Worm (Caenorhabditis elegans) whole organism, mixed stage, embryonic: ENCODE data around the gene C18D11.10.

ENCODE experiments used
- M03D4.4 ChIP-seq: sonication (generic microtip); optimal IDR thresholded peaks from 2 replicates; lab custom pipeline; 2017; ENCODE audit warnings: mild to moderate bottlenecking, missing genetic modification characterization, missing compliant biosample characterization
- bed-3 ChIP-seq: fragments of 200-800 bp; sonication (Bioruptor generic); optimal IDR thresholded peaks from 3 replicates; lab custom pipeline; 2018; ENCODE audit warnings: mild to moderate bottlenecking, missing genetic modification characterization, moderate library complexity, missing compliant biosample characterization
- blmp-1 ChIP-seq: fragments of 150-350 bp; optimal IDR thresholded peaks from 2 replicates; lab custom pipeline; 2014; ENCODE audit warnings: missing biosample characterization, missing genetic modification characterization
- ceh-39 ChIP-seq: fragments of 150-350 bp; optimal IDR thresholded peaks from 2 replicates; lab custom pipeline; 2014; ENCODE audit warnings: missing biosample characterization, missing genetic modification characterization
- ceh-43 ChIP-seq: fragments of 200-800 bp; sonication (Bioruptor generic); optimal IDR thresholded peaks from 2 replicates; lab custom pipeline; 2018; ENCODE audit warnings: mild to moderate bottlenecking, missing genetic modification characterization, moderate library complexity, missing compliant biosample characterization
- ceh-83 ChIP-seq: fragments of 200-800 bp; sonication (Bioruptor generic); optimal IDR thresholded peaks from 2 replicates; lab custom pipeline; 2018; ENCODE audit warnings: mild to moderate bottlenecking, missing genetic modification characterization, missing compliant biosample characterization
- ces-1 ChIP-seq: fragments of 150-350 bp; optimal IDR thresholded peaks from 2 replicates; lab custom pipeline; 2014; ENCODE audit warnings: missing biosample characterization, missing genetic modification reagents, missing genetic modification characterization
- cnd-1 ChIP-seq: fragments of 200-800 bp; sonication (Bioruptor generic); optimal IDR thresholded peaks from 2 replicates; lab custom pipeline; 2018; ENCODE audit warnings: mild to moderate bottlenecking, missing genetic modification characterization, missing compliant biosample characterization
- drap-1 ChIP-seq: fragments of 200-800 bp; sonication (Bioruptor generic); optimal IDR thresholded peaks from 3 replicates; lab custom pipeline; 2018; ENCODE audit warnings: mild to moderate bottlenecking, missing genetic modification characterization, missing compliant biosample characterization
- elt-1 ChIP-seq: sonication (generic microtip); optimal IDR thresholded peaks from 2 replicates; lab custom pipeline; 2017; ENCODE audit warnings: missing genetic modification characterization, mild to moderate bottlenecking, missing compliant biosample characterization, antibody characterized with exemption, moderate library complexity, borderline replicate concordance; ENCODE audit not compliant: insufficient read depth
- elt-3 ChIP-seq: fragments of 150-350 bp; optimal IDR thresholded peaks from 2 replicates; lab custom pipeline; 2014; ENCODE audit warnings: missing biosample characterization, missing genetic modification characterization
- flh-1 ChIP-seq: fragments of 200-800 bp; sonication (Bioruptor generic); optimal IDR thresholded peaks from 2 replicates; lab custom pipeline; 2018; ENCODE audit warnings: mild to moderate bottlenecking, missing genetic modification characterization, moderate library complexity, missing compliant biosample characterization
- ham-2 ChIP-seq: fragments of 200-800 bp; sonication (Bioruptor generic); optimal IDR thresholded peaks from 2 replicates; lab custom pipeline; 2018; ENCODE audit warnings: mild to moderate bottlenecking, missing genetic modification characterization, missing compliant biosample characterization
- hlh-1 ChIP-seq: fragments of 150-350 bp; optimal IDR thresholded peaks from 2 replicates; lab custom pipeline; 2014; ENCODE audit warnings: missing biosample characterization, missing genetic modification reagents, missing genetic modification characterization
- lin-13 ChIP-seq: fragments of 150-350 bp; optimal IDR thresholded peaks from 2 replicates; lab custom pipeline; 2014; ENCODE audit warnings: missing biosample characterization, missing genetic modification characterization
- lin-32 ChIP-seq: fragments of 200-800 bp; sonication (Bioruptor generic); optimal IDR thresholded peaks from 2 replicates; lab custom pipeline; 2018; ENCODE audit warnings: mild to moderate bottlenecking, missing genetic modification characterization, missing compliant biosample characterization
- lsy-2 ChIP-seq: fragments of 150-350 bp; optimal IDR thresholded peaks from 2 replicates; lab custom pipeline; 2014; ENCODE audit warnings: missing biosample characterization, missing genetic modification characterization
- mab-5 ChIP-seq: fragments of 150-350 bp; optimal IDR thresholded peaks from 2 replicates; lab custom pipeline; 2014; ENCODE audit warnings: missing biosample characterization, missing genetic modification characterization
- mep-1 ChIP-seq: fragments of 150-350 bp; optimal IDR thresholded peaks from 2 replicates; lab custom pipeline; 2017; ENCODE audit warnings: missing biosample characterization, missing genetic modification reagents, missing genetic modification characterization, inconsistent platforms
- mls-2 ChIP-seq: sonication (generic microtip); optimal IDR thresholded peaks from 2 replicates; lab custom pipeline; 2016; ENCODE audit warnings: mild to moderate bottlenecking, missing genetic modification characterization, moderate library complexity, missing compliant biosample characterization
- nhr-12 ChIP-seq: fragments of 150-350 bp; optimal IDR thresholded peaks from 2 replicates; lab custom pipeline; 2014; ENCODE audit warnings: missing biosample characterization, missing genetic modification characterization
- nhr-2 ChIP-seq: fragments of 150-350 bp; optimal IDR thresholded peaks from 2 replicates; lab custom pipeline; 2014; ENCODE audit warnings: missing biosample characterization, missing genetic modification characterization
- nhr-237 ChIP-seq: fragments of 150-350 bp; optimal IDR thresholded peaks from 2 replicates; lab custom pipeline; 2014; ENCODE audit warnings: missing biosample characterization, missing genetic modification characterization
- nhr-28 ChIP-seq: fragments of 150-350 bp; optimal IDR thresholded peaks from 2 replicates; lab custom pipeline; 2014; ENCODE audit warnings: missing biosample characterization, missing genetic modification characterization
- nhr-76 ChIP-seq: sonication (generic microtip); optimal IDR thresholded peaks from 2 replicates; lab custom pipeline; 2017; ENCODE audit warnings: missing biosample characterization, missing genetic modification characterization
- pha-4 ChIP-seq: fragments of 150-350 bp; optimal IDR thresholded peaks from 2 replicates; lab custom pipeline; 2018; ENCODE audit warnings: missing biosample characterization, missing genetic modification reagents, missing genetic modification characterization
- sem-2 ChIP-seq: fragments of 200-800 bp; sonication (Bioruptor generic); optimal IDR thresholded peaks from 2 replicates; lab custom pipeline; 2018; ENCODE audit warnings: mild to moderate bottlenecking, missing genetic modification characterization, missing compliant biosample characterization
- snpc-4 ChIP-seq: fragments of 150-350 bp; optimal IDR thresholded peaks from 2 replicates; lab custom pipeline; 2014; ENCODE audit warnings: missing biosample characterization, missing genetic modification characterization
- sptf-1 ChIP-seq: sonication (generic microtip); optimal IDR thresholded peaks from 2 replicates; lab custom pipeline; 2017; ENCODE audit warnings: mild to moderate bottlenecking, missing genetic modification characterization, moderate library complexity, missing compliant biosample characterization
- tbx-8 ChIP-seq: fragments of 200-800 bp; sonication (Bioruptor generic); optimal IDR thresholded peaks from 2 replicates; lab custom pipeline; 2018; ENCODE audit warnings: mild to moderate bottlenecking, missing genetic modification characterization, moderate library complexity, missing compliant biosample characterization
- unc-120 ChIP-seq: sonication (generic microtip); optimal IDR thresholded peaks from 2 replicates; lab custom pipeline; 2017; ENCODE audit warnings: missing genetic modification characterization, missing compliant biosample characterization; ENCODE audit not compliant: poor library complexity, severe bottlenecking
- unc-39 ChIP-seq: fragments of 150-350 bp; optimal IDR thresholded peaks from 2 replicates; lab custom pipeline; 2014; ENCODE audit warnings: missing biosample characterization, missing genetic modification characterization
- unc-62 ChIP-seq: fragments of 150-350 bp; optimal IDR thresholded peaks from 2 replicates; lab custom pipeline; 2014; ENCODE audit warnings: missing biosample characterization, missing genetic modification reagents, missing genetic modification characterization
- zip-8 ChIP-seq: fragments of 150-350 bp; optimal IDR thresholded peaks from 2 replicates; lab custom pipeline; 2014; ENCODE audit warnings: missing biosample characterization, missing genetic modification characterization
- ztf-11 ChIP-seq: fragments of 150-350 bp; optimal IDR thresholded peaks from 2 replicates; lab custom pipeline; 2014; ENCODE audit warnings: missing biosample characterization, missing genetic modification characterization

The C18D11.10 gene

ce11 chrIII:11817865-11818264 is 10.3 kb downstream of the C18D11.10 start:
- TF ChIP-seq nhr-76 (tag; lab: Kevin White, UChicago) (no peak), nhr-2 (tag; lab: Kevin White, UChicago) (no peak), nhr-237 (tag; lab: Kevin White, UChicago) (no peak), lsy-2 (tag; lab: Kevin White, UChicago) (no peak), ztf-11 (tag; lab: Kevin White, UChicago) (no peak)
- TF ChIP-seq, all 35 proteins: peak for 0

- no peak for TF ChIP-seq ces-1 (GFP tag; lab: Kevin White, UChicago)
- no peak for TF ChIP-seq nhr-2 (tag; lab: Kevin White, UChicago)
- TF ChIP-seq nhr-12 (tag; lab: Kevin White, UChicago): no peak
- no peak for TF ChIP-seq ceh-83
- no peak for TF ChIP-seq drap-1
- TF ChIP-seq elt-3 (tag; lab: Kevin White, UChicago): no peak
- no peak for TF ChIP-seq ceh-39
- TF ChIP-seq ceh-43: no peak
- no peak for TF ChIP-seq unc-39
- TF ChIP-seq nhr-28 (tag; lab: Kevin White, UChicago): no peak
- TF ChIP-seq unc-62: no peak
- no peak for TF ChIP-seq bed-3 (GFP tag; lab: Kevin White, UChicago)
- no peak for TF ChIP-seq snpc-4 (tag; lab: Kevin White, UChicago)
- no peak for TF ChIP-seq elt-1
- TF ChIP-seq, all 35 proteins: peak for 0
These were observed 14.9 kb downstream of the C18D11.10 start, which contains the start of gene maa-1 for ce11 chrIII:11822407-11822806. Gene maa-1, minus strand, starts transcription at chrIII:11822526.

- TF ChIP-seq ceh-43 (peak; percentile 8), ceh-39 (peak; percentile 1), nhr-28 (tag; lab: Kevin White, UChicago) (no peak), unc-62 (peak; percentile 11), M03D4.4 (tag; lab: Kevin White, UChicago) (peak; percentile 10), flh-1 (GFP tag; lab: Kevin White, UChicago) (no peak), hlh-1 (tag; lab: Kevin White, UChicago) (peak; percentile 94), zip-8 (no peak), ztf-11 (tag; lab: Kevin White, UChicago) (no peak), ces-1 (GFP tag; lab: Kevin White, UChicago) (peak; percentile 13), nhr-12 (tag; lab: Kevin White, UChicago) (no peak), mep-1 (tag; lab: Kevin White, UChicago) (peak; percentile 74), pha-4 (tag; lab: Kevin White, UChicago) (peak; percentile 78), sem-2 (no peak), mls-2 (tag; lab: Kevin White, UChicago) (peak; percentile 7), unc-120 (tag; lab: Kevin White, UChicago) (peak; percentile 63), elt-1 (no peak), elt-3 (tag; lab: Kevin White, UChicago) (no peak), snpc-4 (tag; lab: Kevin White, UChicago) (no peak), lin-32 (GFP tag; lab: Kevin White, UChicago) (no peak), cnd-1 (tag; lab: Kevin White, UChicago) (no peak), drap-1 (no peak), sptf-1 (tag; lab: Kevin White, UChicago) (peak; percentile 21), tbx-8 (no peak), ham-2 (GFP tag; lab: Kevin White, UChicago) (no peak), unc-39 (no peak), lin-13 (tag; lab: Kevin White, UChicago) (peak; percentile 74), nhr-2 (tag; lab: Kevin White, UChicago) (no peak), nhr-237 (tag; lab: Kevin White, UChicago) (peak; percentile 46), ceh-83 (no peak), mab-5 (tag; lab: Kevin White, UChicago) (no peak), lsy-2 (tag; lab: Kevin White, UChicago) (peak; percentile 95), blmp-1 (tag; lab: Kevin White, UChicago) (no peak), nhr-76 (tag; lab: Kevin White, UChicago) (no peak), bed-3 (GFP tag; lab: Kevin White, UChicago) (no peak)
These were observed 15.7 kb downstream of the C18D11.10 start, which contains the start of gene C18D11.3 for ce11 chrIII:11823260-11823659. Gene C18D11.3, plus strand, starts transcription at chrIII:11823448.

ce11 chrIII:11824088-11824487 is 16.6 kb downstream of the C18D11.10 start:
- no peak for TF ChIP-seq drap-1
- TF ChIP-seq ceh-43: no peak
- TF ChIP-seq nhr-28 (tag; lab: Kevin White, UChicago): no peak
- TF ChIP-seq unc-39: no peak
- TF ChIP-seq snpc-4 (tag; lab: Kevin White, UChicago): no peak
- TF ChIP-seq unc-120 (tag; lab: Kevin White, UChicago): no peak
- no peak for TF ChIP-seq ztf-11 (tag; lab: Kevin White, UChicago)
- no peak for TF ChIP-seq bed-3 (GFP tag; lab: Kevin White, UChicago)
- TF ChIP-seq, all 35 proteins: peak for 0
